Worm (Caenorhabditis elegans) whole organism, young adult: ENCODE results near the gene clh-1.

Experiments
- B0019.2 ChIP-seq: fragments of 200-800 bp; sonication (Bioruptor generic); conservative IDR thresholded peaks from 2 replicates; pipeline ENCODE4 v1.3.6; 2022; ENCODE audit warnings: missing genetic modification reagents, missing genetic modification characterization, missing compliant biosample characterization
- B0261.1 ChIP-seq: sonication (generic microtip); optimal IDR thresholded peaks from 2 replicates; lab custom pipeline; 2016; ENCODE audit warnings: mild to moderate bottlenecking, missing genetic modification characterization, moderate library complexity, missing compliant biosample characterization
- C17E4.6 ChIP-seq: fragments of 200-800 bp; sonication (Bioruptor generic); IDR thresholded peaks from 2 replicates; pipeline ENCODE4 v1.3.6; 2022; ENCODE audit warnings: missing genetic modification reagents, missing genetic modification characterization, missing compliant biosample characterization
- D2030.7 ChIP-seq: fragments of 200-800 bp; sonication (Bioruptor generic); IDR thresholded peaks from 2 replicates; pipeline ENCODE4 v1.3.6; 2022; ENCODE audit warnings: missing genetic modification reagents, missing genetic modification characterization, missing compliant biosample characterization
- F33H1.4 ChIP-seq: fragments of 200-800 bp; sonication (Bioruptor generic); IDR thresholded peaks from 2 replicates; pipeline ENCODE4 v1.3.6; 2022; ENCODE audit warnings: missing genetic modification reagents, missing genetic modification characterization, missing compliant biosample characterization
- F55B11.4 ChIP-seq: sonication (generic microtip); optimal IDR thresholded peaks from 2 replicates; lab custom pipeline; 2016; ENCODE audit warnings: missing compliant biosample characterization, missing genetic modification characterization, borderline replicate concordance; ENCODE audit not compliant: insufficient read depth
- F57C9.4 ChIP-seq: sonication (generic microtip); optimal IDR thresholded peaks from 2 replicates; lab custom pipeline; 2017; ENCODE audit warnings: mild to moderate bottlenecking, missing genetic modification characterization, missing compliant biosample characterization
- K12H6.12 ChIP-seq: fragments of 200-800 bp; sonication (Bioruptor generic); optimal IDR thresholded peaks from 2 replicates; lab custom pipeline; 2018; ENCODE audit warnings: mild to moderate bottlenecking, missing genetic modification characterization, missing compliant biosample characterization
- Y53G8AR.9 ChIP-seq: fragments of 200-800 bp; sonication (Bioruptor generic); conservative IDR thresholded peaks from 2 replicates; pipeline ENCODE4 v1.3.6; 2022; ENCODE audit warnings: missing genetic modification reagents, missing genetic modification characterization, missing compliant biosample characterization
- ama-1 ChIP-seq, 3 experiments: fragments of 150-350 bp in 1 of 3; sonication (generic microtip) in 2 of 3; optimal IDR thresholded peaks; 2 replicates each; lab custom pipeline; 2014 to 2018; ENCODE audit warnings: missing biosample characterization in 2 of 3, missing genetic modification characterization in 2 of 3, missing genetic modification reagents in 2 of 3
- attf-3 ChIP-seq: fragments of 200-800 bp; sonication (Bioruptor generic); conservative IDR thresholded peaks from 2 replicates; pipeline ENCODE4 v1.3.6; 2022; ENCODE audit warnings: missing genetic modification reagents, missing genetic modification characterization, missing compliant biosample characterization
- attf-5 ChIP-seq: fragments of 200-800 bp; sonication (Bioruptor generic); optimal IDR thresholded peaks from 2 replicates; lab custom pipeline; 2018; ENCODE audit warnings: mild to moderate bottlenecking, missing genetic modification characterization, missing compliant biosample characterization
- attf-6 ChIP-seq: fragments of 200-800 bp; sonication (Bioruptor generic); IDR thresholded peaks from 2 replicates; pipeline ENCODE4 v1.3.6; 2022; ENCODE audit warnings: missing genetic modification reagents, missing genetic modification characterization, missing compliant biosample characterization
- bed-2 ChIP-seq: fragments of 200-800 bp; sonication (Bioruptor generic); IDR thresholded peaks from 2 replicates; pipeline ENCODE4 v1.3.6; 2022; ENCODE audit warnings: missing genetic modification reagents, missing genetic modification characterization, missing compliant biosample characterization
- ceh-100 ChIP-seq: fragments of 200-800 bp; sonication (Bioruptor generic); IDR thresholded peaks from 2 replicates; pipeline ENCODE4 v1.3.6; 2022; ENCODE audit warnings: missing genetic modification reagents, missing genetic modification characterization, missing compliant biosample characterization
- ceh-91 ChIP-seq: fragments of 200-800 bp; sonication (Bioruptor generic); IDR thresholded peaks from 2 replicates; pipeline ENCODE4 v1.3.6; 2022; ENCODE audit warnings: missing genetic modification reagents, missing genetic modification characterization, missing compliant biosample characterization
- die-1 ChIP-seq: sonication (generic microtip); optimal IDR thresholded peaks from 2 replicates; lab custom pipeline; 2016; ENCODE audit warnings: missing genotype, mild to moderate bottlenecking, missing genetic modification characterization, missing compliant biosample characterization
- ekl-4 ChIP-seq: fragments of 200-800 bp; sonication (Bioruptor generic); IDR thresholded peaks from 2 replicates; pipeline ENCODE4 v1.3.6; 2022; ENCODE audit warnings: missing genetic modification reagents, missing genetic modification characterization, missing compliant biosample characterization
- gei-17 ChIP-seq: fragments of 200-800 bp; sonication (Bioruptor generic); optimal IDR thresholded peaks from 2 replicates; lab custom pipeline; 2018; ENCODE audit warnings: mild to moderate bottlenecking, missing genetic modification characterization, missing compliant biosample characterization
- him-1 ChIP-seq: sonication (generic microtip); optimal IDR thresholded peaks from 2 replicates; lab custom pipeline; 2016; ENCODE audit warnings: missing genotype, missing genetic modification reagents, missing genetic modification characterization, missing compliant biosample characterization
- hlh-12 ChIP-seq: sonication (generic microtip); optimal IDR thresholded peaks from 2 replicates; lab custom pipeline; 2016; ENCODE audit warnings: missing genetic modification characterization, missing compliant biosample characterization
- hrde-1 ChIP-seq: sonication (generic microtip); optimal IDR thresholded peaks from 2 replicates; lab custom pipeline; 2016; ENCODE audit warnings: missing genetic modification characterization, mild to moderate bottlenecking, missing compliant biosample characterization, moderate library complexity, missing genotype, missing genetic modification reagents, borderline replicate concordance
- lag-1 ChIP-seq: fragments of 200-800 bp; sonication (Bioruptor generic); IDR thresholded peaks from 2 replicates; pipeline ENCODE4 v1.3.6; 2022; ENCODE audit warnings: missing genetic modification reagents, missing genetic modification characterization, missing compliant biosample characterization
- let-526 ChIP-seq: fragments of 200-800 bp; sonication (Bioruptor generic); IDR thresholded peaks from 2 replicates; pipeline ENCODE4 v1.3.6; 2022; ENCODE audit warnings: missing genetic modification reagents, missing genetic modification characterization, missing compliant biosample characterization
- lin-35 ChIP-seq, 3 experiments: fragments of 150-350 bp in 2 of 3; sonication (generic microtip) in 1 of 3; optimal IDR thresholded peaks; 2 replicates each; lab custom pipeline; 2014 to 2018; ENCODE audit warnings: missing biosample characterization in 3 of 3, missing genetic modification characterization in 3 of 3, missing genetic modification reagents in 3 of 3
- madf-3 ChIP-seq: fragments of 200-800 bp; sonication (Bioruptor generic); IDR thresholded peaks from 2 replicates; pipeline ENCODE4 v1.3.6; 2022; ENCODE audit warnings: missing genetic modification reagents, missing genetic modification characterization, missing compliant biosample characterization
- madf-6 ChIP-seq: fragments of 200-800 bp; sonication (Bioruptor generic); IDR thresholded peaks from 2 replicates; pipeline ENCODE4 v1.3.6; 2022; ENCODE audit warnings: missing genetic modification reagents, missing genetic modification characterization, missing compliant biosample characterization
- madf-8 ChIP-seq: fragments of 200-800 bp; sonication (Bioruptor generic); conservative IDR thresholded peaks from 2 replicates; pipeline ENCODE4 v1.3.6; 2022; ENCODE audit warnings: missing genetic modification reagents, missing genetic modification characterization, missing compliant biosample characterization
- mcd-1 ChIP-seq: fragments of 200-800 bp; sonication (Bioruptor generic); IDR thresholded peaks from 2 replicates; pipeline ENCODE4 v1.3.6; 2022; ENCODE audit warnings: missing genetic modification reagents, missing genetic modification characterization, missing compliant biosample characterization
- pbrm-1 ChIP-seq: fragments of 200-800 bp; sonication (Bioruptor generic); IDR thresholded peaks from 2 replicates; pipeline ENCODE4 v1.3.6; 2022; ENCODE audit warnings: missing genetic modification reagents, missing genetic modification characterization, missing compliant biosample characterization
- rcor-1 ChIP-seq: fragments of 200-800 bp; sonication (Bioruptor generic); IDR thresholded peaks from 2 replicates; pipeline ENCODE4 v1.3.6; 2022; ENCODE audit warnings: missing genetic modification reagents, missing genetic modification characterization, missing compliant biosample characterization
- rec-8 ChIP-seq, 2 experiments: sonication (generic microtip); optimal IDR thresholded peaks; 2 replicates each; lab custom pipeline; 2016; ENCODE audit warnings: mild to moderate bottlenecking in 2 of 2, missing genetic modification characterization in 2 of 2, missing genetic modification reagents in 2 of 2, missing genotype in 2 of 2, missing biosample characterization in 1 of 2, missing compliant biosample characterization in 1 of 2, moderate library complexity in 1 of 2
- snpc-1.3 ChIP-seq: sonication (generic microtip); optimal IDR thresholded peaks from 2 replicates; lab custom pipeline; 2017; ENCODE audit warnings: missing genetic modification characterization, mild to moderate bottlenecking, missing compliant biosample characterization, antibody characterized with exemption, moderate library complexity, missing genotype, missing genetic modification reagents; ENCODE audit not compliant: insufficient read depth
- snpc-4 ChIP-seq, 5 experiments: fragments of 150-350 bp in 1 of 5; sonication (generic microtip) in 4 of 5; optimal IDR thresholded peaks; 2 replicates each; lab custom pipeline; 2014 to 2018; ENCODE audit warnings: missing genetic modification characterization in 5 of 5, missing biosample characterization in 3 of 5, antibody characterized with exemption in 2 of 5, mild to moderate bottlenecking in 2 of 5, missing compliant biosample characterization in 2 of 5, missing genotype in 2 of 5, moderate library complexity in 2 of 5, missing genetic modification reagents in 1 of 5
- tbx-9 ChIP-seq: sonication (generic microtip); optimal IDR thresholded peaks from 2 replicates; lab custom pipeline; 2016; ENCODE audit warnings: borderline replicate concordance, missing genetic modification characterization, inconsistent platforms, missing compliant biosample characterization
- unc-130 ChIP-seq: sonication (generic microtip); optimal IDR thresholded peaks from 2 replicates; lab custom pipeline; 2016; ENCODE audit warnings: missing genetic modification reagents, missing genetic modification characterization, missing compliant biosample characterization
- xnd-1 ChIP-seq: sonication (generic microtip); optimal IDR thresholded peaks from 2 replicates; lab custom pipeline; 2016; ENCODE audit warnings: missing genotype, missing genetic modification reagents, missing genetic modification characterization, missing compliant biosample characterization
- ztf-18 ChIP-seq: sonication (generic microtip); optimal IDR thresholded peaks from 2 replicates; lab custom pipeline; 2016; ENCODE audit warnings: missing genotype, mild to moderate bottlenecking, missing genetic modification characterization, missing compliant biosample characterization
- ztf-22 ChIP-seq: fragments of 200-800 bp; sonication (Bioruptor generic); optimal IDR thresholded peaks from 2 replicates; lab custom pipeline; 2018; ENCODE audit warnings: mild to moderate bottlenecking, missing genetic modification characterization, moderate library complexity, missing compliant biosample characterization
- ztf-25 ChIP-seq: fragments of 200-800 bp; sonication (Bioruptor generic); IDR thresholded peaks from 2 replicates; pipeline ENCODE4 v1.3.6; 2022; ENCODE audit warnings: missing genetic modification reagents, missing genetic modification characterization, missing compliant biosample characterization
- ztf-28 ChIP-seq: fragments of 200-800 bp; sonication (Bioruptor generic); IDR thresholded peaks from 2 replicates; pipeline ENCODE4 v1.3.6; 2022; ENCODE audit warnings: missing genetic modification reagents, missing genetic modification characterization, missing compliant biosample characterization

The clh-1 gene

ce11 chrII:11860623-11861079 is 4.4 kb upstream of the clh-1 start, which contains the start of gene K12D12.5 (continued):
- TF ChIP-seq ceh-91 (GFP tag; lab: Robert Waterston, UW) (0 out of 2 replicates have a peak, but pooled peaks have one; percentile 56), B0019.2 (GFP tag; lab: Robert Waterston, UW) (peak; percentile 35; the same call in 1 of the 2 replicates), xnd-1 (tag; lab: Kevin White, UChicago) (peak; percentile 64), him-1 (tag; lab: Kevin White, UChicago) (peak; percentile 72), ztf-18 (tag; lab: Kevin White, UChicago) (peak; percentile 29), K12H6.12 (no peak), B0261.1 (tag; lab: Kevin White, UChicago) (no peak), mcd-1 (GFP tag; lab: Robert Waterston, UW) (0 out of 2 replicates have a peak, but pooled peaks have one; percentile 27), lin-35 (GFP tag; optimal IDR thresholded peaks at IDR 0.05; lab: Kevin White, UChicago) (no peak), ekl-4 (GFP tag; lab: Robert Waterston, UW) (no peak), pbrm-1 (no peak), tbx-9 (no peak), madf-6 (peak; percentile 80), rcor-1 (GFP tag; lab: Robert Waterston, UW) (0 out of 2 replicates have a peak, but pooled peaks have one; percentile 24), D2030.7 (GFP tag; lab: Robert Waterston, UW) (peak; percentile 54), F55B11.4 (tag; lab: Kevin White, UChicago) (no peak), hlh-12 (tag; lab: Kevin White, UChicago) (no peak), gei-17 (GFP tag; lab: Kevin White, UChicago) (no peak), madf-3 (GFP tag; lab: Robert Waterston, UW) (0 out of 2 replicates have a peak, but pooled peaks have one; percentile 30), unc-130 (GFP tag; lab: Kevin White, UChicago) (peak; percentile 64), ztf-25 (GFP tag; lab: Robert Waterston, UW) (peak; percentile 66; the same call in 1 of the 2 replicates), hrde-1 (tag; lab: Kevin White, UChicago) (peak; percentile 56), ztf-28 (0 out of 2 replicates have a peak, but pooled peaks have one; percentile 65), F33H1.4 (peak; percentile 64; the same call in 1 of the 2 replicates), snpc-4 (GFP tag; optimal IDR thresholded peaks at IDR 0.05; lab: Kevin White, UChicago) (no peak), snpc-4 (tag; optimal IDR thresholded peaks at IDR 0.05; lab: Kevin White, UChicago) (no peak), madf-8 (peak; percentile 62), F57C9.4 (no peak), bed-2 (peak; percentile 67), attf-6 (no peak), attf-3 (no peak), rec-8 (tag; optimal IDR thresholded peaks at IDR 0.05; lab: Kevin White, UChicago) (peak in 1 of 2 experiments; percentile 41)

- TF ChIP-seq ztf-22 (GFP tag; lab: Kevin White, UChicago) (no peak), ceh-100 (GFP tag; lab: Robert Waterston, UW) (no peak), K12H6.12 (no peak), B0261.1 (tag; lab: Kevin White, UChicago) (no peak), Y53G8AR.9 (GFP tag; lab: Robert Waterston, UW) (no peak), let-526 (GFP tag; lab: Robert Waterston, UW) (no peak), ama-1 (optimal IDR thresholded peaks at IDR 0.05; lab: Kevin White, UChicago) (no peak), ama-1 (GFP tag; optimal IDR thresholded peaks at IDR 0.05; lab: Kevin White, UChicago) (no peak), snpc-1.3 (tag; lab: Kevin White, UChicago) (no peak), lag-1 (no peak), die-1 (tag; lab: Kevin White, UChicago) (no peak), attf-5 (GFP tag; lab: Kevin White, UChicago) (no peak), C17E4.6 (GFP tag; lab: Robert Waterston, UW) (no peak)
- TF ChIP-seq, all 124 proteins: peak for 0
These were observed 3.6 kb upstream of the clh-1 start for ce11 chrII:11859833-11860232.
